Worm (Caenorhabditis elegans) whole organism, late embryonic: ENCODE results near the gene Y7A5A.9.

ENCODE experiments used
- ama-1 ChIP-seq: fragments of 150-350 bp; optimal IDR thresholded peaks from 2 replicates; lab custom pipeline; 2014
- ceh-9 ChIP-seq: sonication (generic microtip); optimal IDR thresholded peaks from 2 replicates; lab custom pipeline; 2016; ENCODE audit warnings: mild to moderate bottlenecking, missing genetic modification characterization, inconsistent platforms, missing compliant biosample characterization
- dmd-4 ChIP-seq: sonication (generic microtip); optimal IDR thresholded peaks from 2 replicates; lab custom pipeline; 2016; ENCODE audit warnings: borderline replicate concordance, missing genetic modification characterization, missing compliant biosample characterization
- elt-2 ChIP-seq: sonication (generic microtip); optimal IDR thresholded peaks from 2 replicates; lab custom pipeline; 2016; ENCODE audit warnings: missing genetic modification reagents, missing genetic modification characterization, missing compliant biosample characterization
- fkh-10 ChIP-seq: fragments of 150-350 bp; optimal IDR thresholded peaks from 2 replicates; lab custom pipeline; 2014; ENCODE audit warnings: missing biosample characterization, missing genetic modification reagents, missing genetic modification characterization
- madf-2 ChIP-seq: sonication (generic microtip); optimal IDR thresholded peaks from 2 replicates; lab custom pipeline; 2017; ENCODE audit warnings: missing genetic modification characterization, missing compliant biosample characterization
- pha-2 ChIP-seq: sonication (generic microtip); optimal IDR thresholded peaks from 2 replicates; lab custom pipeline; 2017; ENCODE audit warnings: mild to moderate bottlenecking, missing genetic modification characterization, missing compliant biosample characterization
- pha-4 ChIP-seq: fragments of 150-350 bp; optimal IDR thresholded peaks from 2 replicates; lab custom pipeline; 2018; ENCODE audit warnings: missing biosample characterization, missing genetic modification reagents, missing genetic modification characterization
- tbx-2 ChIP-seq: sonication (generic microtip); optimal IDR thresholded peaks from 2 replicates; lab custom pipeline; 2016; ENCODE audit warnings: missing genetic modification characterization, missing compliant biosample characterization
- ttx-3 ChIP-seq: sonication (generic microtip); optimal IDR thresholded peaks from 2 replicates; lab custom pipeline; 2016; ENCODE audit warnings: missing genetic modification reagents, missing genetic modification characterization, missing compliant biosample characterization

ce11 chrX:15786726-15787125 is 40.2 kb upstream of the Y7A5A.9 start, which contains the start of gene Y7A5A.5:
- no peak for TF ChIP-seq ceh-9 (tag; lab: Kevin White, UChicago)
- TF ChIP-seq pha-2 = no peak
- TF ChIP-seq ama-1 (lab: Kevin White, UChicago) = no peak
- no peak for TF ChIP-seq dmd-4 (tag; lab: Kevin White, UChicago)
- TF ChIP-seq madf-2 (tag; lab: Kevin White, UChicago) = no peak
- TF ChIP-seq pha-4 (tag; lab: Kevin White, UChicago) = no peak
- no peak for TF ChIP-seq fkh-10
- no peak for TF ChIP-seq ttx-3
- TF ChIP-seq tbx-2 (tag; lab: Kevin White, UChicago) = no peak
- no peak for TF ChIP-seq elt-2 (tag; lab: Kevin White, UChicago)
